Worm (Caenorhabditis elegans) whole organism, L2 larva: ENCODE results near the gene panl-3.

ENCODE experiments used
- C34F6.9 ChIP-seq: fragments of 150-350 bp; optimal IDR thresholded peaks from 2 replicates; lab custom pipeline; 2014; ENCODE audit warnings: missing biosample characterization, missing genetic modification characterization
- R02D3.7 ChIP-seq: fragments of 150-350 bp; optimal IDR thresholded peaks from 2 replicates; lab custom pipeline; 2014; ENCODE audit warnings: missing biosample characterization, missing genetic modification characterization
- Y55F3AM.14 ChIP-seq: fragments of 200-800 bp; sonication (Bioruptor generic); optimal IDR thresholded peaks from 2 replicates; lab custom pipeline; 2018; ENCODE audit warnings: mild to moderate bottlenecking, missing genetic modification characterization, missing compliant biosample characterization
- ZK546.5 ChIP-seq: sonication (generic microtip); optimal IDR thresholded peaks from 2 replicates; lab custom pipeline; 2017; ENCODE audit warnings: missing biosample characterization, missing genetic modification characterization
- alr-1 ChIP-seq: fragments of 150-350 bp; optimal IDR thresholded peaks from 2 replicates; lab custom pipeline; 2014; ENCODE audit warnings: missing biosample characterization, missing genetic modification characterization
- ama-1 ChIP-seq: fragments of 150-350 bp; optimal IDR thresholded peaks from 2 replicates; lab custom pipeline; 2018; ENCODE audit warnings: inconsistent platforms
- blmp-1 ChIP-seq: sonication (generic microtip); optimal IDR thresholded peaks from 2 replicates; lab custom pipeline; 2017; ENCODE audit warnings: missing genetic modification characterization, mild to moderate bottlenecking, missing compliant biosample characterization, antibody characterized with exemption, moderate library complexity; ENCODE audit not compliant: insufficient read depth
- ceh-16 ChIP-seq: fragments of 150-350 bp; optimal IDR thresholded peaks from 2 replicates; lab custom pipeline; 2014; ENCODE audit warnings: missing biosample characterization, missing genetic modification characterization
- ceh-82 ChIP-seq: fragments of 150-350 bp; optimal IDR thresholded peaks from 2 replicates; lab custom pipeline; 2014; ENCODE audit warnings: missing biosample characterization, missing genetic modification characterization
- crh-2 ChIP-seq: sonication (generic microtip); optimal IDR thresholded peaks from 2 replicates; lab custom pipeline; 2017; ENCODE audit warnings: missing biosample characterization, missing genetic modification characterization
- dmd-4 ChIP-seq: sonication (generic microtip); optimal IDR thresholded peaks from 2 replicates; lab custom pipeline; 2017; ENCODE audit warnings: missing biosample characterization, missing genetic modification characterization
- egl-27 ChIP-seq: sonication (generic microtip); optimal IDR thresholded peaks from 3 replicates; lab custom pipeline; 2017; ENCODE audit warnings: missing biosample characterization, missing genetic modification reagents, missing genetic modification characterization
- elt-1 ChIP-seq: fragments of 150-350 bp; optimal IDR thresholded peaks from 2 replicates; lab custom pipeline; 2014; ENCODE audit warnings: missing biosample characterization, missing genetic modification characterization
- elt-3 ChIP-seq: sonication (generic microtip); optimal IDR thresholded peaks from 2 replicates; lab custom pipeline; 2017; ENCODE audit warnings: missing biosample characterization, missing genetic modification characterization
- fos-1 ChIP-seq: fragments of 150-350 bp; optimal IDR thresholded peaks from 2 replicates; lab custom pipeline; 2014; ENCODE audit warnings: missing biosample characterization, missing genetic modification characterization
- gmeb-1 ChIP-seq: fragments of 150-350 bp; optimal IDR thresholded peaks from 2 replicates; lab custom pipeline; 2014; ENCODE audit warnings: missing biosample characterization, missing genetic modification characterization
- lin-13 ChIP-seq: fragments of 150-350 bp; optimal IDR thresholded peaks from 2 replicates; lab custom pipeline; 2014; ENCODE audit warnings: missing biosample characterization, missing genetic modification reagents, missing genetic modification characterization
- lsy-2 ChIP-seq, 2 experiments: fragments of 150-350 bp in 1 of 2; sonication (generic microtip) in 1 of 2; optimal IDR thresholded peaks; 2 replicates each; lab custom pipeline; 2014 to 2017; ENCODE audit warnings: missing biosample characterization in 2 of 2, missing genetic modification characterization in 2 of 2
- mab-5 ChIP-seq: fragments of 150-350 bp; optimal IDR thresholded peaks from 2 replicates; lab custom pipeline; 2014; ENCODE audit warnings: missing biosample characterization, missing genetic modification characterization
- mdl-1 ChIP-seq, 2 experiments: fragments of 150-350 bp in 1 of 2; sonication (generic microtip) in 1 of 2; optimal IDR thresholded peaks; 2 replicates each; lab custom pipeline; 2017; ENCODE audit warnings: missing biosample characterization in 2 of 2, missing genetic modification characterization in 2 of 2
- nhr-11 ChIP-seq: fragments of 150-350 bp; optimal IDR thresholded peaks from 2 replicates; lab custom pipeline; 2014; ENCODE audit warnings: missing biosample characterization, missing genetic modification characterization
- nhr-12 ChIP-seq: fragments of 150-350 bp; optimal IDR thresholded peaks from 2 replicates; lab custom pipeline; 2014; ENCODE audit warnings: missing biosample characterization, missing genetic modification characterization
- nhr-21 ChIP-seq: fragments of 150-350 bp; optimal IDR thresholded peaks from 2 replicates; lab custom pipeline; 2014; ENCODE audit warnings: missing biosample characterization, missing genetic modification characterization
- nhr-23 ChIP-seq: fragments of 150-350 bp; optimal IDR thresholded peaks from 2 replicates; lab custom pipeline; 2014; ENCODE audit warnings: missing biosample characterization, missing genetic modification reagents, missing genetic modification characterization
- nhr-237 ChIP-seq: fragments of 150-350 bp; optimal IDR thresholded peaks from 2 replicates; lab custom pipeline; 2014; ENCODE audit warnings: missing biosample characterization, missing genetic modification characterization
- nhr-25 ChIP-seq: fragments of 150-350 bp; sonication (generic microtip); optimal IDR thresholded peaks from 3 replicates; lab custom pipeline; 2014; ENCODE audit warnings: missing biosample characterization, missing genetic modification characterization
- nhr-6 ChIP-seq: fragments of 150-350 bp; optimal IDR thresholded peaks from 2 replicates; lab custom pipeline; 2014; ENCODE audit warnings: missing biosample characterization, missing genetic modification characterization
- nhr-77 ChIP-seq: fragments of 150-350 bp; optimal IDR thresholded peaks from 2 replicates; lab custom pipeline; 2014; ENCODE audit warnings: missing biosample characterization, missing genetic modification characterization
- peb-1 ChIP-seq: fragments of 150-350 bp; optimal IDR thresholded peaks from 2 replicates; lab custom pipeline; 2014; ENCODE audit warnings: missing biosample characterization, missing genetic modification characterization
- skn-1 ChIP-seq: sonication (generic microtip); optimal IDR thresholded peaks from 2 replicates; lab custom pipeline; 2017; ENCODE audit warnings: missing biosample characterization, missing genetic modification characterization
- sma-9 ChIP-seq, 2 experiments: fragments of 150-350 bp in 1 of 2; sonication (generic microtip) in 1 of 2; optimal IDR thresholded peaks; 2 replicates each; lab custom pipeline; 2014 to 2016; ENCODE audit warnings: missing genetic modification characterization in 2 of 2, mild to moderate bottlenecking in 1 of 2, missing biosample characterization in 1 of 2, missing compliant biosample characterization in 1 of 2, missing genetic modification reagents in 1 of 2, moderate library complexity in 1 of 2
- snpc-4 ChIP-seq: fragments of 150-350 bp; optimal IDR thresholded peaks from 2 replicates; lab custom pipeline; 2014; ENCODE audit warnings: missing biosample characterization, missing genetic modification characterization
- zag-1 ChIP-seq: fragments of 150-350 bp; optimal IDR thresholded peaks from 2 replicates; lab custom pipeline; 2014; ENCODE audit warnings: missing biosample characterization, missing genetic modification characterization
- ztf-1 ChIP-seq: fragments of 200-800 bp; sonication (Bioruptor generic); conservative IDR thresholded peaks from 2 replicates; pipeline ENCODE4 v1.3.6; 2022; ENCODE audit warnings: missing genetic modification characterization, missing compliant biosample characterization

Gene panl-3

ce11 chrIII:9786776-9787175 is 32.1 kb upstream of the panl-3 start:
- TF ChIP-seq nhr-25 (tag; lab: Kevin White, UChicago) (no peak), nhr-77 (tag; lab: Kevin White, UChicago) (no peak), lsy-2 (tag; optimal IDR thresholded peaks at IDR 0.05; lab: Kevin White, UChicago) (no peak), peb-1 (no peak), nhr-12 (tag; lab: Kevin White, UChicago) (no peak), fos-1 (peak; percentile 95), ceh-82 (tag; lab: Kevin White, UChicago) (no peak), mdl-1 (tag; optimal IDR thresholded peaks at IDR 0.05; lab: Kevin White, UChicago) (no peak), C34F6.9 (tag; lab: Kevin White, UChicago) (no peak), egl-27 (tag; lab: Kevin White, UChicago) (no peak), lin-13 (no peak), mab-5 (no peak), crh-2 (tag; lab: Kevin White, UChicago) (peak; percentile 84), nhr-21 (tag; lab: Kevin White, UChicago) (no peak), ceh-16 (tag; lab: Kevin White, UChicago) (no peak)

- TF ChIP-seq gmeb-1 (tag; lab: Kevin White, UChicago) (no peak), zag-1 (tag; lab: Kevin White, UChicago) (no peak), blmp-1 (tag; lab: Kevin White, UChicago) (no peak), mdl-1 (tag; optimal IDR thresholded peaks at IDR 0.05; lab: Kevin White, UChicago) (no peak), nhr-237 (no peak), snpc-4 (no peak), nhr-23 (no peak), skn-1 (tag; lab: Kevin White, UChicago) (no peak), ztf-1 (GFP tag; lab: Robert Waterston, UW) (no peak), ZK546.5 (tag; lab: Kevin White, UChicago) (no peak), egl-27 (tag; lab: Kevin White, UChicago) (no peak), nhr-12 (tag; lab: Kevin White, UChicago) (no peak)
Observed at ce11 chrIII:9789083-9789482, 29.8 kb upstream of the panl-3 start.

ce11 chrIII:9789607-9790073 is 29.2 kb upstream of the panl-3 start, which contains the start of gene R10E11.5:
R10E11.5 (minus strand) TSS chrIII:9789657.
- TF ChIP-seq fos-1 (no peak), ZK546.5 (tag; lab: Kevin White, UChicago) (no peak), nhr-21 (tag; lab: Kevin White, UChicago) (no peak), alr-1 (tag; lab: Kevin White, UChicago) (no peak), nhr-77 (tag; lab: Kevin White, UChicago) (no peak), lsy-2 (tag; optimal IDR thresholded peaks at IDR 0.05; lab: Kevin White, UChicago) (no peak)

- peak in 1 of 2 experiments; percentile 20 for TF ChIP-seq lsy-2 (tag; optimal IDR thresholded peaks at IDR 0.05; lab: Kevin White, UChicago)
- TF ChIP-seq nhr-25 (tag; lab: Kevin White, UChicago): no peak
- no peak for TF ChIP-seq sma-9 (GFP tag; optimal IDR thresholded peaks at IDR 0.05; lab: Kevin White, UChicago)
- TF ChIP-seq sma-9 (tag; optimal IDR thresholded peaks at IDR 0.05; lab: Kevin White, UChicago): no peak
- no peak for TF ChIP-seq skn-1 (tag; lab: Kevin White, UChicago)
- TF ChIP-seq Y55F3AM.14 (GFP tag; lab: Kevin White, UChicago): no peak
- TF ChIP-seq C34F6.9 (tag; lab: Kevin White, UChicago): peak; percentile 16
- no peak for TF ChIP-seq nhr-21 (tag; lab: Kevin White, UChicago)
- peak; percentile 62 for TF ChIP-seq gmeb-1 (tag; lab: Kevin White, UChicago)
Observed at ce11 chrIII:9793592-9794417, 25.1 kb upstream of the panl-3 start, which contains the start of the genes R10E11.9 and mcm-6. R10E11.9 (minus strand) TSS chrIII:9793642. mcm-6 (plus strand) TSS chrIII:9794367.

- no peak for TF ChIP-seq dmd-4
- no peak for TF ChIP-seq nhr-11 (tag; lab: Kevin White, UChicago)
- TF ChIP-seq C34F6.9 (tag; lab: Kevin White, UChicago): no peak
- no peak for TF ChIP-seq alr-1 (tag; lab: Kevin White, UChicago)
- no peak for TF ChIP-seq R02D3.7 (tag; lab: Kevin White, UChicago)
- TF ChIP-seq blmp-1 (tag; lab: Kevin White, UChicago): no peak
- TF ChIP-seq nhr-23: no peak
- TF ChIP-seq gmeb-1 (tag; lab: Kevin White, UChicago): no peak
- TF ChIP-seq nhr-6 (tag; lab: Kevin White, UChicago): no peak
- TF ChIP-seq elt-3 (tag; lab: Kevin White, UChicago): no peak
- TF ChIP-seq mab-5: no peak
- TF ChIP-seq ceh-16 (tag; lab: Kevin White, UChicago): no peak
- TF ChIP-seq ama-1 (lab: Kevin White, UChicago): no peak
- no peak for TF ChIP-seq elt-1 (tag; lab: Kevin White, UChicago)
- TF ChIP-seq fos-1: no peak
- no peak for TF ChIP-seq lsy-2 (tag; optimal IDR thresholded peaks at IDR 0.05; lab: Kevin White, UChicago)
Observed at ce11 chrIII:9796448-9796847, 22.4 kb upstream of the panl-3 start, which contains the start of gene srxa-10. srxa-10 (minus strand) TSS chrIII:9796548.
